Fruit fly (Drosophila melanogaster): ENCODE data around the gene Rpn3.

Gene Rpn3

dm6 chr2L:19048912-19049311 is 2.7 kb upstream of the Rpn3 start, which contains the start of gene CG10470:
CG10470 (plus strand) TSS chr2L:19049076.
- TF ChIP-seq Asciz (GFP tag; optimal IDR thresholded peaks at IDR 0.05): no peak
- peak; percentile 56; the same call in 1 of the 2 replicates for TF ChIP-seq MBD-R2 (GFP tag; IDR thresholded peaks at IDR 0.05)
- TF ChIP-seq unpg (GFP tag; optimal IDR thresholded peaks at IDR 0.05): peak; percentile 28
- no peak for TF ChIP-seq crp (GFP tag; optimal IDR thresholded peaks at IDR 0.05)
- peak; percentile 24 for TF ChIP-seq CG12659 (GFP tag; optimal IDR thresholded peaks at IDR 0.05)
- no peak for TF ChIP-seq CG17568 (GFP tag; optimal IDR thresholded peaks at IDR 0.05)
- TF ChIP-seq CG15601 (tag; optimal IDR thresholded peaks at IDR 0.05): peak; percentile 28
- TF ChIP-seq CG9817 (tag; optimal IDR thresholded peaks at IDR 0.05): no peak
- TF ChIP-seq Xbp1 (GFP tag; optimal IDR thresholded peaks at IDR 0.05): no peak
- TF ChIP-seq Vsx1 (GFP tag; optimal IDR thresholded peaks at IDR 0.05): no peak
- TF ChIP-seq tna (GFP tag; IDR thresholded peaks at IDR 0.05; ENCODE audit: partially characterized antibody): peak; percentile 53
- peak; percentile 82; the same call in 2 of the 3 replicates for TF ChIP-seq Opbp (GFP tag; IDR thresholded peaks at IDR 0.05; ENCODE audit: partially characterized antibody)
- no peak for TF ChIP-seq maf-S (GFP tag; optimal IDR thresholded peaks at IDR 0.05)
- TF ChIP-seq lilli (GFP tag; optimal IDR thresholded peaks at IDR 0.05): peak; percentile 21
- peak; percentile 75 for TF ChIP-seq hb (GFP tag; IDR thresholded peaks at IDR 0.05; ENCODE audit: partially characterized antibody)
- peak; percentile 88 for TF ChIP-seq bbx (GFP tag; IDR thresholded peaks at IDR 0.05; ENCODE audit: partially characterized antibody)
- peak; percentile 49 for TF ChIP-seq CG12391 (tag; optimal IDR thresholded peaks at IDR 0.05)
- TF ChIP-seq D (optimal IDR thresholded peaks at IDR 0.05): no peak
- no peak for TF ChIP-seq D (GFP tag; optimal IDR thresholded peaks at IDR 0.05)
- peak; percentile 74 for TF ChIP-seq Doc3 (GFP tag; IDR thresholded peaks at IDR 0.05; ENCODE audit: partially characterized antibody)
- TF ChIP-seq CG16813 (GFP tag; IDR thresholded peaks at IDR 0.05; ENCODE audit: partially characterized antibody): peak; percentile 76
- no peak for TF ChIP-seq mam (GFP tag; optimal IDR thresholded peaks at IDR 0.05)
- peak; percentile 28 for TF ChIP-seq CG17359 (tag; optimal IDR thresholded peaks at IDR 0.05)
- TF ChIP-seq ems (GFP tag; optimal IDR thresholded peaks at IDR 0.05): no peak
- TF ChIP-seq mirr (GFP tag; optimal IDR thresholded peaks at IDR 0.05): no peak
- peak; percentile 49 for TF ChIP-seq CG18262 (tag; optimal IDR thresholded peaks at IDR 0.05)
- no peak for TF ChIP-seq Jarid2 (GFP tag; optimal IDR thresholded peaks at IDR 0.05)
- peak; percentile 28 for TF ChIP-seq CG8388 (GFP tag; optimal IDR thresholded peaks at IDR 0.05)
- TF ChIP-seq CG10979 (tag; optimal IDR thresholded peaks at IDR 0.05): peak; percentile 22
- peak; percentile 55 for TF ChIP-seq CG11504 (tag; optimal IDR thresholded peaks at IDR 0.05)
- TF ChIP-seq HmgD (GFP tag; optimal IDR thresholded peaks at IDR 0.05): no peak
- TF ChIP-seq CG1603 (tag; optimal IDR thresholded peaks at IDR 0.05): peak; percentile 20
- TF ChIP-seq Nf-YC (tag; optimal IDR thresholded peaks at IDR 0.05): peak; percentile 19
- no peak for TF ChIP-seq NfI (GFP tag; optimal IDR thresholded peaks at IDR 0.05)
- peak; percentile 81 for TF ChIP-seq unc-4 (GFP tag; IDR thresholded peaks at IDR 0.05; ENCODE audit: partially characterized antibody)
- TF ChIP-seq CG7357 (GFP tag; IDR thresholded peaks at IDR 0.05): no peak
- peak; percentile 50 for TF ChIP-seq PHDP (tag; optimal IDR thresholded peaks at IDR 0.05)
- no peak for TF ChIP-seq sr (GFP tag; IDR thresholded peaks at IDR 0.05)
- TF ChIP-seq lola (GFP tag; optimal IDR thresholded peaks at IDR 0.05): peak in 1 of 3 experiments; percentile 34
- TF ChIP-seq Lim3 (GFP tag; IDR thresholded peaks at IDR 0.05): no peak
- peak; percentile 35 for TF ChIP-seq CG7839 (tag; optimal IDR thresholded peaks at IDR 0.05)
- TF ChIP-seq CG13424 (tag; optimal IDR thresholded peaks at IDR 0.05): peak; percentile 19
- TF ChIP-seq Bgb (GFP tag; IDR thresholded peaks at IDR 0.05; ENCODE audit: partially characterized antibody): peak; percentile 79
- peak; percentile 80 for TF ChIP-seq nerfin-2 (GFP tag; IDR thresholded peaks at IDR 0.05; ENCODE audit: partially characterized antibody)
- TF ChIP-seq gem (tag; optimal IDR thresholded peaks at IDR 0.05): peak; percentile 65
- peak; percentile 24 for TF ChIP-seq CG15514 (GFP tag; optimal IDR thresholded peaks at IDR 0.05)
- TF ChIP-seq Ets65A (GFP tag): no peak
- 0 out of 2 replicates have a peak, but pooled peaks have one; percentile 45 for TF ChIP-seq Xrp1 (GFP tag; IDR thresholded peaks at IDR 0.05)
